Fruit fly (Drosophila melanogaster): Measurements from ENCODE around the gene pkaap.

Gene pkaap

DNA sequence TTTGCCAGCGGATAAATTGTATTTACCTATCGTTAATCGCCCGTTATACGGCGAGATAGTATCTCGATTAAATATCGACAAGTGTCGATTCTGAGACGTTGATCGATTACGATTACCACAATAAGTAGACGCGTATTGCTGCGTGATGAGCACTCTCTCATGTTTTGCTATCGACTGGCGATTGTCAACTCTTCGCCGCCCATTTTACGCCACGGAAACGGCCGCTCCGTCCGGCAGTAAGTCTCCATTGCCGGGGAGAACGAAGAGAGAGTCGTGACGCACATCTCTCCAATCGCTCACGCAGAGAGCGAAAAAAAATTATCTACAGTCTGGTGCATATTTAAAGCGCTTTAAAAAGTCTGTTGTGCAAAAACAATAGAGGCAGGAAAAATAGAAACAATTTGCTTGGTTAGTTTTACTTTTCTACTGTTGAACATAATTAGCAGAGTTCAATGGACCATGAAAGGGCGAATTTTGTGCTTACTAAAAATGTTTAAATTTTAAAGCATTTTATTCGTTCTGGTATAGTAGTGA is 36.4 kb upstream of the pkaap start, which contains the start of gene CG46309:
Gene CG46309, minus strand, starts transcription at position 191 of the 534 bp plus-strand sequence.
- peak; percentile 19 for TF ChIP-seq sv (GFP tag; optimal IDR thresholded peaks at IDR 0.05)
- TF ChIP-seq Mio (GFP tag; optimal IDR thresholded peaks at IDR 0.05) = no peak
- no peak for TF ChIP-seq Vsx2 (GFP tag; optimal IDR thresholded peaks at IDR 0.05; ENCODE audit: partially characterized antibody)
- TF ChIP-seq Hnf4 (GFP tag; optimal IDR thresholded peaks at IDR 0.05) = peak; percentile 23
- no peak for TF ChIP-seq Dfd (GFP tag; optimal IDR thresholded peaks at IDR 0.05)
- peak; percentile 85 for TF ChIP-seq fru (GFP tag; optimal IDR thresholded peaks at IDR 0.05)
- TF ChIP-seq br (GFP tag; optimal IDR thresholded peaks at IDR 0.05) = peak; percentile 49
- TF ChIP-seq usp (GFP tag; optimal IDR thresholded peaks at IDR 0.05) = no peak
- TF ChIP-seq foxo (GFP tag; optimal IDR thresholded peaks at IDR 0.05) = peak in 1 of 2 experiments; percentile 49
- TF ChIP-seq Jra (GFP tag; optimal IDR thresholded peaks at IDR 0.05) = no peak
- peak; percentile 60 for TF ChIP-seq ey (GFP tag; optimal IDR thresholded peaks at IDR 0.05)
- TF ChIP-seq jim (GFP tag; optimal IDR thresholded peaks at IDR 0.05) = no peak
- TF ChIP-seq tai (GFP tag; optimal IDR thresholded peaks at IDR 0.05) = no peak
- no peak for TF ChIP-seq Hr83 (GFP tag; optimal IDR thresholded peaks at IDR 0.05; ENCODE audit: poor library complexity, severe bottlenecking)
- TF ChIP-seq Hr78 (GFP tag; optimal IDR thresholded peaks at IDR 0.05) = no peak
- peak; percentile 31 for TF ChIP-seq psq (GFP tag; optimal IDR thresholded peaks at IDR 0.05)
- peak; percentile 43 to 77 for TF ChIP-seq dl (GFP tag; optimal IDR thresholded peaks at IDR 0.05; ENCODE audit: insufficient read depth in 1 of 2, partially characterized antibody in 2 of 2)
- no peak for TF ChIP-seq CG32264 (GFP tag; optimal IDR thresholded peaks at IDR 0.05)
- no peak for TF ChIP-seq HLH106 (tag; optimal IDR thresholded peaks at IDR 0.05)
- peak; percentile 33 for TF ChIP-seq OdsH (GFP tag; optimal IDR thresholded peaks at IDR 0.05)
- no peak for TF ChIP-seq dmrt93B (GFP tag; optimal IDR thresholded peaks at IDR 0.05)
- TF ChIP-seq h (GFP tag; optimal IDR thresholded peaks at IDR 0.05) = peak; percentile 54
- no peak for TF ChIP-seq Sp1 (GFP tag; optimal IDR thresholded peaks at IDR 0.05)
- no peak for TF ChIP-seq sage (GFP tag; optimal IDR thresholded peaks at IDR 0.05)
- peak; percentile 42 for TF ChIP-seq woc (GFP tag; optimal IDR thresholded peaks at IDR 0.05)
- peak; percentile 82 for TF ChIP-seq Dif (GFP tag; optimal IDR thresholded peaks at IDR 0.05; ENCODE audit: partially characterized antibody)
- no peak for TF ChIP-seq brk (GFP tag; optimal IDR thresholded peaks at IDR 0.05)
- no peak for TF ChIP-seq Abd-B (GFP tag; optimal IDR thresholded peaks at IDR 0.05)
- no peak for TF ChIP-seq Myc (optimal IDR thresholded peaks at IDR 0.05)
- no peak for TF ChIP-seq lola (GFP tag; optimal IDR thresholded peaks at IDR 0.05)
- TF ChIP-seq Rel (GFP tag; optimal IDR thresholded peaks at IDR 0.05) = no peak
- TF ChIP-seq Rel (tag; optimal IDR thresholded peaks at IDR 0.05) = no peak
- no peak for TF ChIP-seq GATAd (GFP tag; optimal IDR thresholded peaks at IDR 0.05)
- TF ChIP-seq dsf (GFP tag; optimal IDR thresholded peaks at IDR 0.05; ENCODE audit: borderline replicate concordance) = no peak
- no peak for TF ChIP-seq CG9705 (GFP tag; optimal IDR thresholded peaks at IDR 0.05)
- peak; percentile 40 for TF ChIP-seq rgr (GFP tag; optimal IDR thresholded peaks at IDR 0.05)
- TF ChIP-seq N (GFP tag; optimal IDR thresholded peaks at IDR 0.05) = no peak
- TF ChIP-seq pan (optimal IDR thresholded peaks at IDR 0.05) = no peak
- no peak for TF ChIP-seq CrebA (GFP tag; optimal IDR thresholded peaks at IDR 0.05; ENCODE audit: borderline replicate concordance)

DNA sequence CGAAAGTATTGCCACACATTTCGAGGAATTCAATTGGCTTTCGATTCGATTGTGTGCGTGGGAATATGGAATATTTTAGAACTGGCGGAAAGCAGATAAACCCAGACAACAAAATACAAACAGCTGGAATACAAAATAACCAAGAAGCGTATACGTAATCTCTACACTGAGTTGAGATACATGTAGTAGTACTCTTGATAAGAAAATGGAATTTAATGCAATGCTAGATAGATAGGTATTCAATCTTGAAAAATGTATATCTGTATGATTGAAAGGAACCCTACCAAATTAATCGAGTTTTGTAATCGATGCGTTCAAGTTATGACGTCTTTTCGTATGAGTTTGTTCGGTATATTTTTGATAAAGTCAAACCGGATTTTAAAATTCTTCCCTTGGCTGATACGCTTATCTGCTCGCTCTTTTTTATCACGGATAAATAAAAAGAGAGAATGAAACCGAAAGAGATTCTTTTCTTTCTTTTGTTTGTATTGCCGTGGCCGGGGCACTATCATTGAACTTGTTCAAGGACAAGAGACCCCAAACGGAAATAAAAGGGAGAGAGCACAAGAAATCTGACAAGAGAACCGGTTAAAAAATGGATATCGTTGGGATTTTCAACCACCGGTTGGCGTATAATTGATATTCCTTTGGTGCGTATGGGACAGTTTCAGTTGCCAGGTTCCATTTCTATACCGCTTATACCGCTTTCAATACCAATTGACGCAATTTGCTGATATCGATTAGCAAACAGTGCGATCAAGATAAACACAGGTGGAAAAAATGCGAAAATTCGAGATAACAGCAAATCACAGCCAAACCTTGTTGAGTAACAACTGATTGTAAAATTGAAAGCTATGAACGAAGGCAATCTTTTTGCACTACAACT is 32.6 kb upstream of the pkaap start:
- TF ChIP-seq foxo (GFP tag; optimal IDR thresholded peaks at IDR 0.05) (no peak), dsf (GFP tag; optimal IDR thresholded peaks at IDR 0.05; ENCODE audit: borderline replicate concordance) (no peak), Sp1 (GFP tag; optimal IDR thresholded peaks at IDR 0.05) (no peak), HLH106 (tag; optimal IDR thresholded peaks at IDR 0.05) (peak; percentile 2), usp (GFP tag; optimal IDR thresholded peaks at IDR 0.05) (no peak), dl (GFP tag; optimal IDR thresholded peaks at IDR 0.05; ENCODE audit: insufficient read depth in 1 of 2, partially characterized antibody in 2 of 2) (no peak), jim (GFP tag; optimal IDR thresholded peaks at IDR 0.05) (no peak), Hr83 (GFP tag; optimal IDR thresholded peaks at IDR 0.05; ENCODE audit: poor library complexity, severe bottlenecking) (peak; percentile 50), woc (GFP tag; optimal IDR thresholded peaks at IDR 0.05) (no peak), rgr (GFP tag; optimal IDR thresholded peaks at IDR 0.05) (no peak), Dfd (GFP tag; optimal IDR thresholded peaks at IDR 0.05) (no peak), Hnf4 (GFP tag; optimal IDR thresholded peaks at IDR 0.05) (no peak), dmrt93B (GFP tag; optimal IDR thresholded peaks at IDR 0.05) (no peak), lola (GFP tag; optimal IDR thresholded peaks at IDR 0.05) (no peak), pan (optimal IDR thresholded peaks at IDR 0.05) (no peak), Rel (GFP tag; optimal IDR thresholded peaks at IDR 0.05) (no peak), Rel (tag; optimal IDR thresholded peaks at IDR 0.05) (no peak), CG9705 (GFP tag; optimal IDR thresholded peaks at IDR 0.05) (no peak), N (GFP tag; optimal IDR thresholded peaks at IDR 0.05) (no peak), br (GFP tag; optimal IDR thresholded peaks at IDR 0.05) (no peak), Mio (GFP tag; optimal IDR thresholded peaks at IDR 0.05) (no peak), brk (GFP tag; optimal IDR thresholded peaks at IDR 0.05) (no peak), Abd-B (GFP tag; optimal IDR thresholded peaks at IDR 0.05) (no peak), Vsx2 (GFP tag; optimal IDR thresholded peaks at IDR 0.05; ENCODE audit: partially characterized antibody) (no peak), CrebA (GFP tag; optimal IDR thresholded peaks at IDR 0.05; ENCODE audit: borderline replicate concordance) (no peak), ey (GFP tag; optimal IDR thresholded peaks at IDR 0.05) (no peak), Jra (GFP tag; optimal IDR thresholded peaks at IDR 0.05) (no peak), Myc (optimal IDR thresholded peaks at IDR 0.05) (no peak), sv (GFP tag; optimal IDR thresholded peaks at IDR 0.05) (no peak), fru (GFP tag; optimal IDR thresholded peaks at IDR 0.05) (no peak), OdsH (GFP tag; optimal IDR thresholded peaks at IDR 0.05) (peak; percentile 6), Dif (GFP tag; optimal IDR thresholded peaks at IDR 0.05; ENCODE audit: partially characterized antibody) (no peak), GATAd (GFP tag; optimal IDR thresholded peaks at IDR 0.05) (no peak), CG32264 (GFP tag; optimal IDR thresholded peaks at IDR 0.05) (no peak), h (GFP tag; optimal IDR thresholded peaks at IDR 0.05) (peak; percentile 1), tai (GFP tag; optimal IDR thresholded peaks at IDR 0.05) (no peak), psq (GFP tag; optimal IDR thresholded peaks at IDR 0.05) (peak; percentile 53)
